Fruit fly (Drosophila melanogaster) whole organism, wandering third instar larva: ENCODE data around the gene Or71a.

Experiments used
- CrebA ChIP-seq: fragments of 200-800 bp; sonication (Bioruptor generic); optimal IDR thresholded peaks from 2 replicates; lab custom pipeline; 2016; ENCODE audit warnings: missing biosample characterization, mild to moderate bottlenecking, missing genetic modification characterization, borderline replicate concordance
- Rel ChIP-seq, 2 experiments: fragments of 200-800 bp; sonication (Bioruptor generic) in 1 of 2; optimal IDR thresholded peaks; 2 replicates in 1 of 2; 3 replicates in 1 of 2; lab custom pipeline; 2016 to 2019; ENCODE audit warnings: mild to moderate bottlenecking in 2 of 2, missing biosample characterization in 2 of 2, missing genetic modification characterization in 2 of 2, moderate library complexity in 1 of 2
- br ChIP-seq: fragments of 200-800 bp; sonication (Bioruptor generic); optimal IDR thresholded peaks from 2 replicates; lab custom pipeline; 2016; ENCODE audit warnings: missing biosample characterization, missing genetic modification characterization
- dl ChIP-seq, 2 experiments: fragments of 175-275, 200-275 bp in 1 of 2; fragments of 200-275 bp in 1 of 2; sonication (Bioruptor generic); optimal IDR thresholded peaks; lab custom pipeline; 2018; ENCODE audit warnings: mild to moderate bottlenecking in 2 of 2, missing biosample characterization in 2 of 2, missing genetic modification characterization in 2 of 2, moderate library complexity in 2 of 2; ENCODE audit not compliant: partially characterized antibody in 2 of 2, insufficient read depth in 1 of 2
- dmrt93B ChIP-seq: fragments of 200-800 bp; sonication (Bioruptor generic); optimal IDR thresholded peaks from 2 replicates; lab custom pipeline; 2018; ENCODE audit warnings: missing biosample characterization, mild to moderate bottlenecking, missing genetic modification characterization
- foxo ChIP-seq, 2 experiments: fragments of 200-800 bp; sonication (Bioruptor generic); optimal IDR thresholded peaks; 2 replicates in 1 of 2; 3 replicates in 1 of 2; lab custom pipeline; 2016 to 2017; ENCODE audit warnings: missing biosample characterization in 2 of 2, missing genetic modification characterization in 2 of 2
- fru ChIP-seq: fragments of 200-800 bp; sonication (Bioruptor generic); optimal IDR thresholded peaks from 3 replicates; lab custom pipeline; 2016; ENCODE audit warnings: missing biosample characterization, mild to moderate bottlenecking, missing genetic modification characterization

- TF ChIP-seq Rel (GFP tag; optimal IDR thresholded peaks at IDR 0.05; lab: Kevin White, UChicago) (no peak), Rel (tag; optimal IDR thresholded peaks at IDR 0.05; lab: Kevin White, UChicago) (peak; percentile 97), fru (GFP tag; lab: Kevin White, UChicago) (no peak), br (GFP tag; lab: Kevin White, UChicago) (no peak), CrebA (GFP tag; lab: Kevin White, UChicago) (no peak), dmrt93B (GFP tag; lab: Kevin White, UChicago) (no peak), dl (GFP tag; optimal IDR thresholded peaks at IDR 0.05; lab: Kevin White, UChicago; ENCODE audit: insufficient read depth in 1 of 2, partially characterized antibody in 2 of 2) (no peak), foxo (GFP tag; optimal IDR thresholded peaks at IDR 0.05; lab: Kevin White, UChicago) (no peak)
These were observed 21.3 kb upstream of the Or71a start for dm6 chr3L:15099541-15099940.
